Worm (Caenorhabditis elegans): ENCODE measurements around the gene T20B12.4.

The T20B12.4 gene

ce11 chrIII:7381546-7382171, 14.1 kb downstream of the T20B12.4 start, which contains the start of the genes hmg-4 and T20B12.3:
hmg-4 (minus strand) TSS chrIII:7381596.
T20B12.3 (plus strand) TSS chrIII:7382115.
- TF ChIP-seq ref-1 (GFP tag; conservative IDR thresholded peaks at IDR 0.05) (no peak), flt-1 (GFP tag; IDR thresholded peaks at IDR 0.05) (no peak), ztf-29 (GFP tag; IDR thresholded peaks at IDR 0.05) (no peak), ztf-23 (GFP tag; IDR thresholded peaks at IDR 0.05) (no peak), med-1 (GFP tag; optimal IDR thresholded peaks at IDR 0.05; ENCODE audit: insufficient read depth) (no peak), cog-1 (tag; optimal IDR thresholded peaks at IDR 0.05) (no peak), T22C8.4 (GFP tag; IDR thresholded peaks at IDR 0.05) (no peak), tab-1 (GFP tag; IDR thresholded peaks at IDR 0.05) (no peak), klf-2 (GFP tag; conservative IDR thresholded peaks at IDR 0.05) (no peak)

DNA sequence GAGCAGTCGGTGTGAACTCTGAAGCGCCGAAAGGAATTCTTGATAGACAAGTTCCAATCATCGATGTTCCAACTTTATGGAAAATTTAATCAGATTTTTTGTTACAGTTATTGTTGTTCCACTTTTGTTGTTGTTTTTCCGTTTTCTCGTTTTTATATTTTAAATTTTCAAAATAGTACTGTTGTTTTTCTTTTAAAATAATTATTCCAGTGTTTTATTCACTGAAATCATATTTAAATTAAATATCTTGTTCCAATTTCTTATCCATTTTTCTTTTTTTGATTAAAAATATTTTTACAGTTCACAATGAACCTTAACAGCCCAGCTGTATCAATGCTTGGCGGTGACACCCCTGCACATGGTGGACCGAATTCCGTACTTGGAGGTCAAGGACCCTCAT, 16.2 kb downstream of the T20B12.4 start, which contains the start of gene tbp-1:
Gene tbp-1 (plus strand): TSS at position 301 of the 400 bp plus-strand sequence.
- TF ChIP-seq med-1 (GFP tag; optimal IDR thresholded peaks at IDR 0.05; ENCODE audit: insufficient read depth) (no peak), tab-1 (GFP tag; IDR thresholded peaks at IDR 0.05) (no peak), T22C8.4 (GFP tag; IDR thresholded peaks at IDR 0.05) (no peak), cog-1 (tag; optimal IDR thresholded peaks at IDR 0.05) (no peak)

DNA sequence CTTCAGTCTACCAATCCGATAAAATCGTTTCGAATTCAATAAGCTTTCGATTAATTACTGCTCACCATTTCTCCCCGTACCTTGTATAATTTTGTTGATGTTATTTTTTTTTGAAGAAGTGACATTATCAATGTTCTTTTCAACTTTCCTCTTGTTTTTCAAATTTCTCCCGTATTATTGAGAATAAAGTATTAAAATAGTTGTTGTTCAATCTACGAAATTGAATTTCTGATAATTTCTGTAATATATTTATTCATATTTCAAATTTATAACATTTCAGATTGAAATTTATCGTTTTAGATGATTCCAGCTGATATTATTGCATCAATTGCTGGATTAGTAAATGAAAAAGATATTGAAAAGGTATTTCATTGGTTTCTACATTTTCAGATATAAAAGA, 18.4 kb downstream of the T20B12.4 start, which contains the start of gene trd-1:
Gene trd-1 (plus strand): TSS at position 301 of the 400 bp plus-strand sequence.
- no peak for TF ChIP-seq T22C8.4 (GFP tag; IDR thresholded peaks at IDR 0.05)
- TF ChIP-seq ztf-29 (GFP tag; IDR thresholded peaks at IDR 0.05), result no peak
- no peak for TF ChIP-seq klf-2 (GFP tag; conservative IDR thresholded peaks at IDR 0.05)
- no peak for TF ChIP-seq med-1 (GFP tag; optimal IDR thresholded peaks at IDR 0.05; ENCODE audit: insufficient read depth)
- TF ChIP-seq ref-1 (GFP tag; conservative IDR thresholded peaks at IDR 0.05), result no peak
- no peak for TF ChIP-seq flt-1 (GFP tag; IDR thresholded peaks at IDR 0.05)
- no peak for TF ChIP-seq tab-1 (GFP tag; IDR thresholded peaks at IDR 0.05)
- TF ChIP-seq ztf-23 (GFP tag; IDR thresholded peaks at IDR 0.05), result no peak
- no peak for TF ChIP-seq cog-1 (tag; optimal IDR thresholded peaks at IDR 0.05)

DNA sequence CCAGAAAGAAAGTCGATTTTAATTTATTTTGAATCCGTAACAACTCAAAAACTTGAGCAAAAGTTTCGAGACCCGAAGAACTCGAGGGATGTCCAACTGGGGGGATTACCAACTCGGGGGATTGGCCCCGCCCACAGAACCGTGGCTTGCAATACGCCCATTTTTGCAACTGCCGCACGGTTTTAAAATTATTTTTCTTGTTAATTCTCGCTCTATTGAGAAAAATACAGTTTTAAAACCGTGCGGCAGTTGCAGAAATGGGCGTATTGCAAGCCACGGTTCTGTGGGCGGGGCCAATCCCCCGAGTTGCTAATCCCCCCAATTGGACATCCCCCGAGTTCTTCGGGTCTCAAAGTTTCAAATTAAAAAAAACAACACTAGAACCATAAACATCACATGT, 19.0 kb downstream of the T20B12.4 start:
- TF ChIP-seq flt-1 (GFP tag; IDR thresholded peaks at IDR 0.05) (0 out of 2 replicates have a peak, but pooled peaks have one; percentile 50), ztf-23 (GFP tag; IDR thresholded peaks at IDR 0.05) (0 out of 2 replicates have a peak, but pooled peaks have one; percentile 37)

ce11 chrIII:7387359-7387758, 19.8 kb downstream of the T20B12.4 start:
- 0 out of 2 replicates have a peak, but pooled peaks have one; percentile 33 for TF ChIP-seq ztf-23 (GFP tag; IDR thresholded peaks at IDR 0.05)
- TF ChIP-seq med-1 (GFP tag; optimal IDR thresholded peaks at IDR 0.05; ENCODE audit: insufficient read depth), result no peak

- TF ChIP-seq tab-1 (GFP tag; IDR thresholded peaks at IDR 0.05) (no peak), cog-1 (tag; optimal IDR thresholded peaks at IDR 0.05) (no peak), med-1 (GFP tag; optimal IDR thresholded peaks at IDR 0.05; ENCODE audit: insufficient read depth) (no peak)
Observed at ce11 chrIII:7395354-7395753, 27.8 kb downstream of the T20B12.4 start, which contains the start of gene lgc-50. lgc-50 (minus strand) TSS chrIII:7395454.

DNA sequence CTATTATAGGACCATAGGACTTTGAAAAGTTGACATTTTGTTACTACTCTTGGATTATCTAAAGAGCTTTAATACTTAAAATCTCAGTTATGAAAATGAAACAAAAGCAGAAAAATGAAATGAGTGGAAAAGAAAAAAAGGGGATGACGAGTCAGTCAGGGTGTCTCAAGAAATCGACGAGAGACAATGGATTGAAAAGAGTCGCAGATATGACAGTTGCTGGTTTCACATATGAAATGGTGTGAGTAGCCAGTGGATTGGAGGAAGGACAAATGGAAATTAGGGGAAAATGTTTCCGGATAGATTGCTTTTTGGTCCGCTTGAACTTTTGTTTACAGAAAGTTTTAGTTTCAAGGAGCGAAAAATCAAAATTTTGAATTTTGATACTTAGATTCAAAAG, 29.7 kb downstream of the T20B12.4 start:
- TF ChIP-seq cog-1 (tag; optimal IDR thresholded peaks at IDR 0.05) (no peak), flt-1 (GFP tag; IDR thresholded peaks at IDR 0.05) (no peak), ztf-23 (GFP tag; IDR thresholded peaks at IDR 0.05) (no peak), ref-1 (GFP tag; conservative IDR thresholded peaks at IDR 0.05) (no peak), med-1 (GFP tag; optimal IDR thresholded peaks at IDR 0.05; ENCODE audit: insufficient read depth) (no peak), tab-1 (GFP tag; IDR thresholded peaks at IDR 0.05) (no peak), ztf-29 (GFP tag; IDR thresholded peaks at IDR 0.05) (no peak), klf-2 (GFP tag; conservative IDR thresholded peaks at IDR 0.05) (no peak), T22C8.4 (GFP tag; IDR thresholded peaks at IDR 0.05) (no peak)

ce11 chrIII:7399004-7399403, 31.5 kb downstream of the T20B12.4 start:
- TF ChIP-seq tab-1 (GFP tag; IDR thresholded peaks at IDR 0.05) (no peak), ztf-23 (GFP tag; IDR thresholded peaks at IDR 0.05) (no peak), T22C8.4 (GFP tag; IDR thresholded peaks at IDR 0.05) (no peak), klf-2 (GFP tag; conservative IDR thresholded peaks at IDR 0.05) (no peak), ref-1 (GFP tag; conservative IDR thresholded peaks at IDR 0.05) (no peak), flt-1 (GFP tag; IDR thresholded peaks at IDR 0.05) (no peak), ztf-29 (GFP tag; IDR thresholded peaks at IDR 0.05) (no peak), cog-1 (tag; optimal IDR thresholded peaks at IDR 0.05) (no peak), med-1 (GFP tag; optimal IDR thresholded peaks at IDR 0.05; ENCODE audit: insufficient read depth) (no peak)

Measured in whole organism, midembryonic.